Worm (Caenorhabditis elegans) whole organism, L1 larva: Measurements from ENCODE around the gene Y39A1A.22.

Source experiments
- C04F5.9 ChIP-seq: sonication (generic microtip); optimal IDR thresholded peaks from 2 replicates; lab custom pipeline; 2016; ENCODE audit warnings: missing genetic modification characterization, missing compliant biosample characterization
- C16A3.4 ChIP-seq: fragments of 150-350 bp; optimal IDR thresholded peaks from 2 replicates; lab custom pipeline; 2014; ENCODE audit warnings: missing biosample characterization, missing genetic modification characterization
- ces-1 ChIP-seq: fragments of 150-350 bp; optimal IDR thresholded peaks from 2 replicates; lab custom pipeline; 2014; ENCODE audit warnings: missing biosample characterization, missing genetic modification reagents, missing genetic modification characterization
- efl-1 ChIP-seq, 4 experiments: fragments of 150-350 bp; optimal IDR thresholded peaks in 3 of 4; peaks in 1 of 4; 1 replicate in 1 of 4; 2 replicates in 3 of 4; lab custom pipeline; 2014; ENCODE audit warnings: missing biosample characterization in 2 of 4, missing genetic modification characterization in 2 of 4, missing genetic modification reagents in 2 of 4
- elt-2 ChIP-seq: sonication (generic microtip); optimal IDR thresholded peaks from 2 replicates; lab custom pipeline; 2016; ENCODE audit warnings: missing genetic modification characterization, mild to moderate bottlenecking, inconsistent platforms, missing compliant biosample characterization, missing genetic modification reagents
- elt-3 ChIP-seq, 6 experiments: fragments of 150-350 bp in 1 of 6; sonication (generic microtip); optimal IDR thresholded peaks; 2 replicates each; lab custom pipeline; 2017 to 2018; ENCODE audit warnings: missing biosample characterization in 6 of 6, missing genetic modification characterization in 6 of 6, inconsistent platforms in 1 of 6
- fkh-8 ChIP-seq: sonication (generic microtip); optimal IDR thresholded peaks from 2 replicates; lab custom pipeline; 2016; ENCODE audit warnings: mild to moderate bottlenecking, missing genetic modification characterization, missing compliant biosample characterization
- grh-1 ChIP-seq: fragments of 200-800 bp; sonication (Bioruptor generic); IDR thresholded peaks from 2 replicates; pipeline ENCODE4 v1.3.6; 2022; ENCODE audit warnings: missing genetic modification reagents, missing genetic modification characterization, missing compliant biosample characterization
- hlh-17 ChIP-seq: fragments of 200-800 bp; sonication (Bioruptor generic); optimal IDR thresholded peaks from 2 replicates; lab custom pipeline; 2018; ENCODE audit warnings: missing genetic modification characterization, mild to moderate bottlenecking, missing compliant biosample characterization, moderate library complexity, borderline replicate concordance
- hlh-4 ChIP-seq: sonication (generic microtip); optimal IDR thresholded peaks from 2 replicates; lab custom pipeline; 2016; ENCODE audit warnings: mild to moderate bottlenecking, missing genetic modification characterization, missing compliant biosample characterization
- isw-1 ChIP-seq: fragments of 200-800 bp; sonication (Bioruptor generic); IDR thresholded peaks from 2 replicates; pipeline ENCODE4 v1.3.6; 2022; ENCODE audit warnings: missing genetic modification characterization, missing compliant biosample characterization
- jun-1 ChIP-seq: fragments of 150-350 bp; optimal IDR thresholded peaks from 2 replicates; lab custom pipeline; 2014; ENCODE audit warnings: missing biosample characterization, missing genetic modification reagents, missing genetic modification characterization
- lin-15B ChIP-seq: fragments of 150-350 bp; sonication (generic microtip); optimal IDR thresholded peaks from 3 replicates; lab custom pipeline; 2014; ENCODE audit warnings: missing biosample characterization, missing genetic modification characterization
- lin-35 ChIP-seq, 2 experiments: fragments of 150-350 bp; optimal IDR thresholded peaks; 2 replicates each; lab custom pipeline; 2014; ENCODE audit warnings: missing biosample characterization in 2 of 2, missing genetic modification characterization in 2 of 2, missing genetic modification reagents in 2 of 2
- mep-1 ChIP-seq: fragments of 150-350 bp; optimal IDR thresholded peaks from 2 replicates; lab custom pipeline; 2014; ENCODE audit warnings: missing biosample characterization, missing genetic modification characterization
- nhr-11 ChIP-seq: fragments of 150-350 bp; optimal IDR thresholded peaks from 2 replicates; lab custom pipeline; 2014; ENCODE audit warnings: missing biosample characterization, missing genetic modification characterization
- nhr-12 ChIP-seq: sonication (generic microtip); optimal IDR thresholded peaks from 2 replicates; lab custom pipeline; 2017; ENCODE audit warnings: missing biosample characterization, missing genetic modification characterization
- nhr-19 ChIP-seq: fragments of 200-800 bp; sonication (Bioruptor generic); conservative IDR thresholded peaks from 2 replicates; pipeline ENCODE4 v1.3.6; 2022; ENCODE audit warnings: missing genetic modification characterization, missing compliant biosample characterization
- nhr-20 ChIP-seq: sonication (generic microtip); optimal IDR thresholded peaks from 2 replicates; lab custom pipeline; 2016; ENCODE audit warnings: mild to moderate bottlenecking, missing genetic modification characterization, missing compliant biosample characterization
- nhr-237 ChIP-seq: fragments of 150-350 bp; optimal IDR thresholded peaks from 2 replicates; lab custom pipeline; 2014; ENCODE audit warnings: missing biosample characterization, missing genetic modification characterization
- nhr-47 ChIP-seq: sonication (generic microtip); optimal IDR thresholded peaks from 2 replicates; lab custom pipeline; 2016; ENCODE audit warnings: mild to moderate bottlenecking, missing genetic modification characterization, moderate library complexity, missing compliant biosample characterization
- nhr-71 ChIP-seq: sonication (generic microtip); optimal IDR thresholded peaks from 2 replicates; lab custom pipeline; 2016; ENCODE audit warnings: mild to moderate bottlenecking, missing genetic modification characterization, moderate library complexity, missing compliant biosample characterization
- nhr-76 ChIP-seq: sonication (generic microtip); optimal IDR thresholded peaks from 2 replicates; lab custom pipeline; 2017; ENCODE audit warnings: missing biosample characterization, missing genetic modification characterization
- nhr-77 ChIP-seq: fragments of 150-350 bp; optimal IDR thresholded peaks from 2 replicates; lab custom pipeline; 2014; ENCODE audit warnings: missing biosample characterization, missing genetic modification characterization
- nhr-90 ChIP-seq: sonication (generic microtip); optimal IDR thresholded peaks from 2 replicates; lab custom pipeline; 2016; ENCODE audit warnings: mild to moderate bottlenecking, missing genetic modification characterization, missing compliant biosample characterization; ENCODE audit not compliant: poor library complexity
- skn-1 ChIP-seq: fragments of 150-350 bp; optimal IDR thresholded peaks from 2 replicates; lab custom pipeline; 2014; ENCODE audit warnings: missing biosample characterization, missing genetic modification characterization
- snu-23 ChIP-seq: sonication (generic microtip); optimal IDR thresholded peaks from 2 replicates; lab custom pipeline; 2016; ENCODE audit warnings: missing genetic modification characterization, missing compliant biosample characterization
- unc-130 ChIP-seq: fragments of 150-350 bp; optimal IDR thresholded peaks from 2 replicates; lab custom pipeline; 2017; ENCODE audit warnings: missing biosample characterization, missing genetic modification characterization, inconsistent platforms
- unc-30 ChIP-seq: sonication (generic microtip); optimal IDR thresholded peaks from 2 replicates; lab custom pipeline; 2017; ENCODE audit warnings: missing biosample characterization, missing genetic modification characterization
- unc-86 ChIP-seq: sonication (generic microtip); optimal IDR thresholded peaks from 2 replicates; lab custom pipeline; 2016; ENCODE audit warnings: missing genetic modification characterization, missing compliant biosample characterization
- unc-98 ChIP-seq: fragments of 200-800 bp; sonication (Bioruptor generic); IDR thresholded peaks from 2 replicates; pipeline ENCODE4 v1.3.6; 2022; ENCODE audit warnings: missing genetic modification characterization, missing compliant biosample characterization
- vab-15 ChIP-seq: sonication (generic microtip); optimal IDR thresholded peaks from 2 replicates; lab custom pipeline; 2017; ENCODE audit warnings: missing genotype, mild to moderate bottlenecking, missing genetic modification characterization, missing compliant biosample characterization
- zip-4 ChIP-seq: fragments of 200-800 bp; sonication (Bioruptor generic); optimal IDR thresholded peaks from 2 replicates; lab custom pipeline; 2018; ENCODE audit warnings: mild to moderate bottlenecking, missing genetic modification characterization, moderate library complexity, missing compliant biosample characterization
- ztf-11 ChIP-seq, 2 experiments: sonication (generic microtip); optimal IDR thresholded peaks; 2 replicates each; lab custom pipeline; 2016 to 2017; ENCODE audit warnings: missing genetic modification characterization in 2 of 2, missing biosample characterization in 1 of 2, missing compliant biosample characterization in 1 of 2
- ztf-4 ChIP-seq: fragments of 150-350 bp; optimal IDR thresholded peaks from 2 replicates; lab custom pipeline; 2014; ENCODE audit warnings: missing biosample characterization, missing genetic modification characterization

Gene Y39A1A.22

ce11 chrIII:10706972-10707438 lies at the start of gene Y39A1A.22, which contains the start of gene Y39A1A.21 (continued):
- peak; percentile 86 for TF ChIP-seq nhr-19 (GFP tag; lab: Robert Waterston, UW)
- no peak for TF ChIP-seq unc-30 (tag; lab: Kevin White, UChicago)
- TF ChIP-seq nhr-90 (tag; lab: Kevin White, UChicago) = peak; percentile 86
- peak; percentile 73 for TF ChIP-seq unc-130 (tag; lab: Kevin White, UChicago)
- TF ChIP-seq efl-1 (optimal IDR thresholded peaks at IDR 0.05; lab: Kevin White, UChicago) = peak; percentile 84 to 86
- TF ChIP-seq efl-1 (GFP tag; optimal IDR thresholded peaks at IDR 0.05 in 1 of 2; lab: Kevin White, UChicago) = peak; percentile 80 to 98
- peak; percentile 75 for TF ChIP-seq grh-1 (GFP tag; lab: Robert Waterston, UW)
- peak; percentile 53 for TF ChIP-seq skn-1 (tag; lab: Kevin White, UChicago)
- TF ChIP-seq ztf-4 = peak; percentile 66
- peak in 2 of 6 experiments; percentile 7 to 22 for TF ChIP-seq elt-3 (tag; optimal IDR thresholded peaks at IDR 0.05; lab: Kevin White, UChicago)
- TF ChIP-seq fkh-8 (tag; lab: Kevin White, UChicago) = peak; percentile 80
- peak; percentile 35 for TF ChIP-seq nhr-11 (tag; lab: Kevin White, UChicago)
- TF ChIP-seq vab-15 (tag; lab: Kevin White, UChicago) = no peak
- TF ChIP-seq zip-4 = peak; percentile 76
- TF ChIP-seq hlh-4 (tag; lab: Kevin White, UChicago) = no peak
- no peak for TF ChIP-seq unc-98
- TF ChIP-seq elt-2 = peak; percentile 49
- TF ChIP-seq ces-1 (GFP tag; lab: Kevin White, UChicago) = no peak
- TF ChIP-seq hlh-17 (GFP tag; lab: Kevin White, UChicago) = no peak
- peak; percentile 90 for TF ChIP-seq snu-23 (GFP tag; lab: Kevin White, UChicago)
- TF ChIP-seq isw-1 (GFP tag; lab: Robert Waterston, UW) = peak; percentile 78
- TF ChIP-seq nhr-20 (tag; lab: Kevin White, UChicago) = peak; percentile 78
- TF ChIP-seq jun-1 (tag; lab: Kevin White, UChicago) = peak; percentile 81
- peak in 1 of 2 experiments; percentile 75 for TF ChIP-seq ztf-11 (tag; optimal IDR thresholded peaks at IDR 0.05; lab: Kevin White, UChicago)
- peak; percentile 69 for TF ChIP-seq lin-15B (tag; lab: Kevin White, UChicago)
- peak; percentile 88 for TF ChIP-seq mep-1
- TF ChIP-seq nhr-12 (tag; lab: Kevin White, UChicago) = no peak
- peak; percentile 82 for TF ChIP-seq unc-86 (tag; lab: Kevin White, UChicago)
- TF ChIP-seq C04F5.9 (tag; lab: Kevin White, UChicago) = peak; percentile 28
- TF ChIP-seq nhr-77 (tag; lab: Kevin White, UChicago) = peak; percentile 84
- TF ChIP-seq nhr-71 = peak; percentile 89
- TF ChIP-seq nhr-47 (tag; lab: Kevin White, UChicago) = peak; percentile 93

DNA sequence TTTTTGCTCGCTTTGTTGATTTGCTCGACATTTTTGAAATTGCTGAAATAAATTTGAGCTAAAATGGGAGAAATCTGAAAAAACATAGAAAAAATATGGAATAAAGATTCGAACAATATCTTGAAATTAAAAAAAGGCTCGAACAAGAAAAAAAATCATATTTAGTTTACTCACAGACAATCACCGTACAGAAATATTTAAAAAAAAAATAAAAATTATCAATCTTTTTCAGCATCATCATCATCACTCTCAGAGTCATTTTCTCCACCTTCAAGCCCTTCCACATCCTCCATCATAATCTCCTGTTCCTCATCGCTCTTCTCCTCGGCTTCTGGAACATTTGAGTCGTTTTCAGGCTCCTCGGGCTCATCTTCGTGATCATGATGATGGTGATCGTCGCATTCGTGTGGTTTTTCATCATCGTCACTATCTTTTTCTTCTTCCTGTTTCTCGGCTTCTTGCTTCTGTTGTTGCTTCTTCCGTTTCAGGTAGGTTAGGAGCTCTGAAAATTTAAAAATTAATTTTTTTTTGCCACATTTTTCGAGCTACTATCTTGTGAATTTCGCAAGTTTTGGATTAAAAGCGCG lies 48.7 kb upstream of the Y39A1A.22 start, which contains the start of gene hpl-2:
Gene hpl-2 (minus strand): TSS at position 51 of the 587 bp plus-strand sequence.
- TF ChIP-seq unc-30 (tag; lab: Kevin White, UChicago) (no peak), nhr-76 (tag; lab: Kevin White, UChicago) (no peak), efl-1 (optimal IDR thresholded peaks at IDR 0.05; lab: Kevin White, UChicago) (no peak), efl-1 (GFP tag; optimal IDR thresholded peaks at IDR 0.05 in 1 of 2; lab: Kevin White, UChicago) (peak in 1 of 2 experiments; percentile 93), C16A3.4 (tag; lab: Kevin White, UChicago) (no peak), lin-35 (GFP tag; optimal IDR thresholded peaks at IDR 0.05; lab: Kevin White, UChicago) (no peak), nhr-237 (no peak)

- TF ChIP-seq vab-15 (tag; lab: Kevin White, UChicago) = no peak
- TF ChIP-seq efl-1 (optimal IDR thresholded peaks at IDR 0.05; lab: Kevin White, UChicago) = no peak
- peak in 1 of 2 experiments; percentile 95 for TF ChIP-seq efl-1 (GFP tag; optimal IDR thresholded peaks at IDR 0.05 in 1 of 2; lab: Kevin White, UChicago)
Measured at ce11 chrIII:10754379-10754778, 47.6 kb upstream of the Y39A1A.22 start.
